Worm (Caenorhabditis elegans) whole organism, L2 larva: ENCODE results near the gene nhr-3.

Experiments
- R02D3.7 ChIP-seq: fragments of 150-350 bp; optimal IDR thresholded peaks from 2 replicates; lab custom pipeline; 2014; ENCODE audit warnings: missing biosample characterization, missing genetic modification characterization
- aly-2 ChIP-seq: fragments of 150-350 bp; optimal IDR thresholded peaks from 2 replicates; lab custom pipeline; 2014; ENCODE audit warnings: missing biosample characterization, missing genetic modification characterization
- ama-1 ChIP-seq: fragments of 150-350 bp; optimal IDR thresholded peaks from 2 replicates; lab custom pipeline; 2018; ENCODE audit warnings: inconsistent platforms
- ceh-82 ChIP-seq: fragments of 150-350 bp; optimal IDR thresholded peaks from 2 replicates; lab custom pipeline; 2014; ENCODE audit warnings: missing biosample characterization, missing genetic modification characterization
- egl-27 ChIP-seq: sonication (generic microtip); optimal IDR thresholded peaks from 3 replicates; lab custom pipeline; 2017; ENCODE audit warnings: missing biosample characterization, missing genetic modification reagents, missing genetic modification characterization
- fos-1 ChIP-seq: fragments of 150-350 bp; optimal IDR thresholded peaks from 2 replicates; lab custom pipeline; 2014; ENCODE audit warnings: missing biosample characterization, missing genetic modification characterization
- lin-13 ChIP-seq: fragments of 150-350 bp; optimal IDR thresholded peaks from 2 replicates; lab custom pipeline; 2014; ENCODE audit warnings: missing biosample characterization, missing genetic modification reagents, missing genetic modification characterization
- mdl-1 ChIP-seq, 2 experiments: fragments of 150-350 bp in 1 of 2; sonication (generic microtip) in 1 of 2; optimal IDR thresholded peaks; 2 replicates each; lab custom pipeline; 2017; ENCODE audit warnings: missing biosample characterization in 2 of 2, missing genetic modification characterization in 2 of 2
- nhr-11 ChIP-seq: fragments of 150-350 bp; optimal IDR thresholded peaks from 2 replicates; lab custom pipeline; 2014; ENCODE audit warnings: missing biosample characterization, missing genetic modification characterization
- nhr-237 ChIP-seq: fragments of 150-350 bp; optimal IDR thresholded peaks from 2 replicates; lab custom pipeline; 2014; ENCODE audit warnings: missing biosample characterization, missing genetic modification characterization
- nhr-25 ChIP-seq: fragments of 150-350 bp; sonication (generic microtip); optimal IDR thresholded peaks from 3 replicates; lab custom pipeline; 2014; ENCODE audit warnings: missing biosample characterization, missing genetic modification characterization
- ztf-4 ChIP-seq: fragments of 150-350 bp; optimal IDR thresholded peaks from 2 replicates; lab custom pipeline; 2014; ENCODE audit warnings: missing biosample characterization, missing genetic modification characterization

ce11 chrX:14581429-14581828 is 23.1 kb downstream of the nhr-3 start, which contains the start of gene sym-1:
- TF ChIP-seq ztf-4 (tag; lab: Kevin White, UChicago) = no peak
- no peak for TF ChIP-seq R02D3.7 (tag; lab: Kevin White, UChicago)
- no peak for TF ChIP-seq ama-1 (lab: Kevin White, UChicago)
- TF ChIP-seq aly-2 (tag; lab: Kevin White, UChicago) = no peak
- no peak for TF ChIP-seq nhr-11 (tag; lab: Kevin White, UChicago)
- TF ChIP-seq ceh-82 (tag; lab: Kevin White, UChicago) = no peak
- peak; percentile 18 for TF ChIP-seq fos-1 (tag; lab: Kevin White, UChicago)
- no peak for TF ChIP-seq egl-27 (tag; lab: Kevin White, UChicago)
- no peak for TF ChIP-seq lin-13 (GFP tag; lab: Kevin White, UChicago)
- peak; percentile 2 for TF ChIP-seq nhr-25 (tag; lab: Kevin White, UChicago)
- TF ChIP-seq nhr-237 (tag; lab: Kevin White, UChicago) = no peak
- no peak for TF ChIP-seq mdl-1 (tag; optimal IDR thresholded peaks at IDR 0.05; lab: Kevin White, UChicago)
